Fruit fly (Drosophila melanogaster) whole organism, embryonic: ENCODE data around the gene CG7296.

Experiments used
- ATbp ChIP-seq: fragments of 200-800 bp; sonication (Bioruptor generic); optimal IDR thresholded peaks from 2 replicates; lab custom pipeline; 2017; ENCODE audit warnings: missing biosample characterization, mild to moderate bottlenecking, missing genetic modification characterization, missing genetic modification reagents
- Ada2b ChIP-seq: fragments of 200-800 bp; sonication (Bioruptor generic); IDR thresholded peaks from 2 replicates; pipeline ENCODE4 v1.3.6; 2022; ENCODE audit warnings: missing biosample characterization, missing genetic modification characterization
- Atf6 ChIP-seq: fragments of 200-800 bp; sonication (Bioruptor generic); IDR thresholded peaks from 2 replicates; pipeline ENCODE4 v1.3.6; 2022; ENCODE audit warnings: missing biosample characterization, missing genetic modification characterization
- BEAF-32 ChIP-seq: fragments of 200-800 bp; sonication (Bioruptor generic); optimal IDR thresholded peaks from 3 replicates; lab custom pipeline; 2017; ENCODE audit warnings: missing biosample characterization, missing genetic modification characterization, mild to moderate bottlenecking, moderate library complexity, missing genetic modification reagents
- CG10462 ChIP-seq: fragments of 200-800 bp; sonication (Bioruptor generic); optimal IDR thresholded peaks from 2 replicates; lab custom pipeline; 2016; ENCODE audit warnings: missing biosample characterization, missing genetic modification characterization
- CG16815 ChIP-seq: fragments of 200-800 bp; sonication (Bioruptor generic); optimal IDR thresholded peaks from 3 replicates; lab custom pipeline; 2017; ENCODE audit warnings: missing biosample characterization, mild to moderate bottlenecking, missing genetic modification characterization
- CG17186 ChIP-seq: fragments of 200-800 bp; sonication (Bioruptor generic); optimal IDR thresholded peaks from 3 replicates; lab custom pipeline; 2017; ENCODE audit warnings: missing biosample characterization, missing genetic modification reagents, missing genetic modification characterization
- CG17568 ChIP-seq: fragments of 200-800 bp; sonication (Bioruptor generic); optimal IDR thresholded peaks from 2 replicates; lab custom pipeline; 2018; ENCODE audit warnings: missing biosample characterization, mild to moderate bottlenecking, missing genetic modification characterization, moderate library complexity
- CG18262 ChIP-seq: fragments of 200-800 bp; optimal IDR thresholded peaks from 3 replicates; lab custom pipeline; 2019; ENCODE audit warnings: missing biosample characterization, mild to moderate bottlenecking, missing genetic modification characterization, moderate library complexity
- CG2116 ChIP-seq: fragments of 200-800 bp; sonication (Bioruptor generic); optimal IDR thresholded peaks from 3 replicates; lab custom pipeline; 2018; ENCODE audit warnings: missing biosample characterization, mild to moderate bottlenecking, missing genetic modification characterization
- CG2120 ChIP-seq: fragments of 200-800 bp; sonication (Bioruptor generic); optimal IDR thresholded peaks from 3 replicates; lab custom pipeline; 2016; ENCODE audit warnings: missing biosample characterization, missing genetic modification characterization
- CG2129 ChIP-seq: fragments of 200-800 bp; sonication (Bioruptor generic); IDR thresholded peaks from 2 replicates; pipeline ENCODE4 v1.3.6; 2022; ENCODE audit warnings: missing biosample characterization, missing genetic modification characterization; ENCODE audit not compliant: partially characterized antibody
- CG2889 ChIP-seq: fragments of 200-800 bp; sonication (Bioruptor generic); IDR thresholded peaks from 3 replicates; pipeline ENCODE4 v1.3.6; 2022; ENCODE audit warnings: missing biosample characterization, missing genetic modification characterization
- CG30020 ChIP-seq: fragments of 200-800 bp; optimal IDR thresholded peaks from 2 replicates; lab custom pipeline; 2019; ENCODE audit warnings: missing biosample characterization, mild to moderate bottlenecking, missing genetic modification characterization, moderate library complexity
- CG4424 ChIP-seq: fragments of 200-800 bp; sonication (Bioruptor generic); optimal IDR thresholded peaks from 3 replicates; lab custom pipeline; 2016; ENCODE audit warnings: missing biosample characterization, missing genetic modification characterization
- CG6654 ChIP-seq: fragments of 200-800 bp; sonication (Bioruptor generic); optimal IDR thresholded peaks from 2 replicates; lab custom pipeline; 2017; ENCODE audit warnings: missing biosample characterization, mild to moderate bottlenecking, missing genetic modification characterization
- CG6689 ChIP-seq: fragments of 200-800 bp; sonication (Bioruptor generic); IDR thresholded peaks from 2 replicates; pipeline ENCODE4 v1.3.6; 2022; ENCODE audit warnings: missing biosample characterization, missing genetic modification characterization
- CG6791 ChIP-seq: fragments of 200-800 bp; sonication (Bioruptor generic); IDR thresholded peaks from 3 replicates; pipeline ENCODE4 v1.3.6; 2022; ENCODE audit warnings: missing biosample characterization, missing genetic modification characterization; ENCODE audit not compliant: partially characterized antibody
- CG7963 ChIP-seq: fragments of 200-800 bp; sonication (Bioruptor generic); IDR thresholded peaks from 3 replicates; pipeline ENCODE4 v1.3.6; 2022; ENCODE audit warnings: missing biosample characterization, missing genetic modification characterization; ENCODE audit not compliant: partially characterized antibody
- CG8924 ChIP-seq: fragments of 200-800 bp; optimal IDR thresholded peaks from 3 replicates; lab custom pipeline; 2019; ENCODE audit warnings: missing biosample characterization, mild to moderate bottlenecking, missing genetic modification characterization, moderate library complexity
- CG9215 ChIP-seq: fragments of 200-800 bp; sonication (Bioruptor generic); IDR thresholded peaks from 2 replicates; pipeline ENCODE4 v1.3.6; 2022; ENCODE audit warnings: missing biosample characterization, missing genetic modification characterization
- CrebB ChIP-seq: fragments of 200-800 bp; sonication (Bioruptor generic); optimal IDR thresholded peaks from 3 replicates; lab custom pipeline; 2018; ENCODE audit warnings: missing biosample characterization, mild to moderate bottlenecking, missing genetic modification characterization
- E2f2 ChIP-seq: fragments of 200-800 bp; sonication (Bioruptor generic); IDR thresholded peaks from 2 replicates; pipeline ENCODE4 v1.3.6; 2022; ENCODE audit warnings: missing biosample characterization, missing genetic modification characterization
- ERR ChIP-seq: fragments of 200-800 bp; sonication (Bioruptor generic); optimal IDR thresholded peaks from 2 replicates; lab custom pipeline; 2016; ENCODE audit warnings: missing biosample characterization, missing genetic modification characterization
- HLH3B ChIP-seq: fragments of 200-800 bp; sonication (Bioruptor generic); IDR thresholded peaks from 2 replicates; pipeline ENCODE4 v1.3.6; 2022; ENCODE audit warnings: missing biosample characterization, missing genetic modification characterization
- Hr3 ChIP-seq: fragments of 200-800 bp; sonication (Bioruptor generic); optimal IDR thresholded peaks from 3 replicates; lab custom pipeline; 2016; ENCODE audit warnings: missing biosample characterization, missing genetic modification characterization
- NC2α ChIP-seq: fragments of 200-800 bp; sonication (Bioruptor generic); optimal IDR thresholded peaks from 2 replicates; lab custom pipeline; 2016; ENCODE audit warnings: missing biosample characterization, missing genetic modification characterization
- NfI ChIP-seq: fragments of 200-800 bp; sonication (Bioruptor generic); optimal IDR thresholded peaks from 3 replicates; lab custom pipeline; 2018; ENCODE audit warnings: missing biosample characterization, mild to moderate bottlenecking, missing genetic modification characterization, moderate library complexity
- Rfx ChIP-seq: fragments of 200-800 bp; sonication (Bioruptor generic); IDR thresholded peaks from 2 replicates; pipeline ENCODE4 v1.3.6; 2022; ENCODE audit warnings: missing biosample characterization, missing genetic modification characterization
- Side ChIP-seq: fragments of 200-800 bp; sonication (Bioruptor generic); optimal IDR thresholded peaks from 2 replicates; lab custom pipeline; 2016; ENCODE audit warnings: missing biosample characterization, missing genetic modification characterization
- Six4 ChIP-seq: fragments of 200-800 bp; sonication (Bioruptor generic); optimal IDR thresholded peaks from 2 replicates; lab custom pipeline; 2016; ENCODE audit warnings: missing biosample characterization, missing genetic modification characterization
- Tbp ChIP-seq: fragments of >200 bp; optimal IDR thresholded peaks from 2 replicates; lab custom pipeline; 2018; ENCODE audit warnings: missing biosample characterization, missing genetic modification characterization
- YL-1 ChIP-seq: fragments of 200-800 bp; sonication (Bioruptor generic); optimal IDR thresholded peaks from 3 replicates; lab custom pipeline; 2017; ENCODE audit warnings: missing biosample characterization, mild to moderate bottlenecking, missing genetic modification characterization
- ara ChIP-seq: fragments of 200-800 bp; sonication (Bioruptor generic); IDR thresholded peaks from 2 replicates; pipeline ENCODE4 v1.3.6; 2022; ENCODE audit warnings: missing biosample characterization, missing genetic modification characterization
- az2 ChIP-seq: fragments of 200-800 bp; sonication (Bioruptor generic); optimal IDR thresholded peaks from 3 replicates; lab custom pipeline; 2016; ENCODE audit warnings: missing biosample characterization, missing genetic modification characterization
- cato ChIP-seq: fragments of 200-800 bp; sonication (Bioruptor generic); optimal IDR thresholded peaks from 2 replicates; lab custom pipeline; 2016; ENCODE audit warnings: missing biosample characterization, missing genetic modification characterization, borderline replicate concordance
- dmrt11E ChIP-seq: fragments of 200-800 bp; sonication (Bioruptor generic); optimal IDR thresholded peaks from 3 replicates; lab custom pipeline; 2018; ENCODE audit warnings: missing biosample characterization, mild to moderate bottlenecking, missing genetic modification characterization, moderate library complexity
- esg ChIP-seq: fragments of 200-800 bp; sonication (Bioruptor generic); conservative IDR thresholded peaks from 2 replicates; pipeline ENCODE4 v1.3.6; 2022; ENCODE audit warnings: missing biosample characterization, missing genetic modification characterization
- gcm ChIP-seq: fragments of 200-800 bp; sonication (Bioruptor generic); optimal IDR thresholded peaks from 2 replicates; lab custom pipeline; 2019; ENCODE audit warnings: missing biosample characterization, mild to moderate bottlenecking, missing genetic modification characterization, moderate library complexity
- gro ChIP-seq: fragments of 200-800 bp; sonication (Bioruptor generic); optimal IDR thresholded peaks from 2 replicates; lab custom pipeline; 2016; ENCODE audit warnings: missing biosample characterization, missing genetic modification characterization
- hbn ChIP-seq: fragments of 200-800 bp; sonication (Bioruptor generic); IDR thresholded peaks from 2 replicates; pipeline ENCODE4 v1.3.6; 2022; ENCODE audit warnings: missing biosample characterization, missing genetic modification characterization; ENCODE audit not compliant: partially characterized antibody
- kni ChIP-seq: fragments of 200-800 bp; sonication (Bioruptor generic); optimal IDR thresholded peaks from 3 replicates; lab custom pipeline; 2017; ENCODE audit warnings: mild to moderate bottlenecking, missing biosample characterization, missing genetic modification reagents, missing genetic modification characterization
- lilli ChIP-seq: fragments of 200-800 bp; sonication (Bioruptor generic); optimal IDR thresholded peaks from 3 replicates; lab custom pipeline; 2016; ENCODE audit warnings: missing biosample characterization, missing genetic modification characterization
- mirr ChIP-seq: fragments of 200-800 bp; sonication (Bioruptor generic); optimal IDR thresholded peaks from 3 replicates; lab custom pipeline; 2018; ENCODE audit warnings: missing biosample characterization, mild to moderate bottlenecking, missing genetic modification characterization
- sqz ChIP-seq: fragments of 200-800 bp; sonication (Bioruptor generic); optimal IDR thresholded peaks from 3 replicates; lab custom pipeline; 2018; ENCODE audit warnings: missing biosample characterization, mild to moderate bottlenecking, missing genetic modification characterization
- tgo ChIP-seq: fragments of 200-800 bp; sonication (Bioruptor generic); IDR thresholded peaks from 3 replicates; pipeline ENCODE4 v1.3.6; 2022; ENCODE audit warnings: missing biosample characterization, missing genetic modification characterization
- ttk ChIP-seq: fragments of 200-800 bp; sonication (Bioruptor generic); IDR thresholded peaks from 2 replicates; pipeline ENCODE4 v2.1.2; 2022; ENCODE audit warnings: missing biosample characterization, missing genetic modification characterization
- unpg ChIP-seq: fragments of 200-800 bp; sonication (Bioruptor generic); optimal IDR thresholded peaks from 3 replicates; lab custom pipeline; 2018; ENCODE audit warnings: missing biosample characterization, mild to moderate bottlenecking, missing genetic modification characterization, moderate library complexity

Gene CG7296

DNA sequence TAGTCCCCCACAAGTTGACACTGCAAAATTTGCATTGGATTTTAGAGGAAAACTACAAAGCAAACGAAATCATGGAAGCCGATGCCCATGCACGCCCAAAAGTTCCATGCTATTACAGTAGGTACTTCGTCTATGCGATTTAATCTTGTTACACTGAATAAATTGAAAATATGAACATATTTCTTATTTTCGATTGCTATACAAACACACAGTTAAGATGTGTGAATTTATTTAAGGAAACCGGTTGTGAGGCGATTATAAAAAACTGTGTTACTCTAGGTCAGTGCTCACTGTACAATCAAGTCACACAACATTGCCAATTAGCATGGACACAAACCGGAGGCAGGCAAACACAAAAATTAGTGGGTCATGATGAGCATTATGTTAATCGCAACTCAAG, 21.3 kb downstream of the CG7296 start (continued):
- peak; percentile 48 for TF ChIP-seq gcm
- peak; percentile 71 for TF ChIP-seq ATbp
- no peak for TF ChIP-seq CG6791 (GFP tag; lab: Robert Waterston, UW)
- peak; percentile 48 for TF ChIP-seq CG17568 (GFP tag; lab: Kevin White, UChicago)
- peak; percentile 42 for TF ChIP-seq NC2α (GFP tag; lab: Kevin White, UChicago)
- TF ChIP-seq ERR (GFP tag; lab: Kevin White, UChicago) = peak; percentile 66
- TF ChIP-seq E2f2 (GFP tag; lab: Robert Waterston, UW) = peak; percentile 67
- peak; percentile 76 for TF ChIP-seq az2 (GFP tag; lab: Kevin White, UChicago)
- TF ChIP-seq Ada2b (GFP tag; lab: Robert Waterston, UW) = peak; percentile 92

dm6 chr2L:10661490-10662240, 25.2 kb downstream of the CG7296 start, which contains the start of gene CG31871:
TSS of gene CG31871 (plus strand) at chr2L:10662081.
- TF ChIP-seq YL-1 = no peak
- no peak for TF ChIP-seq Side (GFP tag; lab: Kevin White, UChicago)
- TF ChIP-seq CrebB (tag; lab: Kevin White, UChicago) = peak; percentile 20
- peak; percentile 77 for TF ChIP-seq tgo
- peak; percentile 73 for TF ChIP-seq HLH3B (GFP tag; lab: Robert Waterston, UW)
- peak; percentile 6 for TF ChIP-seq CG2116 (GFP tag; lab: Kevin White, UChicago)
- peak; percentile 75 for TF ChIP-seq CG4424 (GFP tag; lab: Kevin White, UChicago)
- peak; percentile 77; the same call in 1 of the 2 replicates for TF ChIP-seq CG6689
- no peak for TF ChIP-seq CG10462 (GFP tag; lab: Kevin White, UChicago)
- TF ChIP-seq NfI = peak; percentile 42
- TF ChIP-seq Six4 (GFP tag; lab: Kevin White, UChicago) = peak; percentile 64
- peak; percentile 12 for TF ChIP-seq cato (GFP tag; lab: Kevin White, UChicago)
- peak; percentile 86 for TF ChIP-seq CG18262 (tag; lab: Kevin White, UChicago)
- TF ChIP-seq Tbp (GFP tag; lab: Kevin White, UChicago) = no peak
- peak; percentile 48 for TF ChIP-seq kni (GFP tag; lab: Kevin White, UChicago)
- no peak for TF ChIP-seq CG7963 (GFP tag; lab: Robert Waterston, UW)
- TF ChIP-seq BEAF-32 (GFP tag; lab: Kevin White, UChicago) = no peak
- peak; percentile 56 for TF ChIP-seq Hr3 (GFP tag; lab: Kevin White, UChicago)
- TF ChIP-seq CG8924 (tag; lab: Kevin White, UChicago) = peak; percentile 85
- TF ChIP-seq CG16815 (GFP tag; lab: Kevin White, UChicago) = no peak
- TF ChIP-seq lilli (GFP tag; lab: Kevin White, UChicago) = no peak
- TF ChIP-seq Rfx = peak; percentile 64
- peak; percentile 69; the same call in 1 of the 2 replicates for TF ChIP-seq Atf6 (GFP tag; lab: Robert Waterston, UW)
- TF ChIP-seq ttk (GFP tag; lab: Robert Waterston, UW) = peak; percentile 77
- no peak for TF ChIP-seq mirr (GFP tag; lab: Kevin White, UChicago)
- TF ChIP-seq CG30020 (tag; lab: Kevin White, UChicago) = no peak
- peak; percentile 34; the same call in 1 of the 2 replicates for TF ChIP-seq ara (GFP tag; lab: Robert Waterston, UW)
- TF ChIP-seq sqz (GFP tag; lab: Kevin White, UChicago) = peak; percentile 61
- no peak for TF ChIP-seq CG17186 (GFP tag; lab: Kevin White, UChicago)
- no peak for TF ChIP-seq gro
- peak; percentile 82 for TF ChIP-seq unpg (GFP tag; lab: Kevin White, UChicago)
- TF ChIP-seq CG9215 (GFP tag; lab: Robert Waterston, UW) = peak; percentile 53
- peak; percentile 34; the same call in 2 of the 3 replicates for TF ChIP-seq CG2889 (GFP tag; lab: Robert Waterston, UW)
- peak; percentile 68 for TF ChIP-seq esg (GFP tag; lab: Robert Waterston, UW)
- peak; percentile 25 for TF ChIP-seq CG2120 (GFP tag; lab: Kevin White, UChicago)
- no peak for TF ChIP-seq CG2129 (GFP tag; lab: Robert Waterston, UW)
- TF ChIP-seq dmrt11E (tag; lab: Kevin White, UChicago) = peak; percentile 71
- no peak for TF ChIP-seq hbn (GFP tag; lab: Robert Waterston, UW)
- peak; percentile 17 for TF ChIP-seq CG6654
